Worm (Caenorhabditis elegans) whole organism, L1 larva: ENCODE results near the gene cutl-4.

Experiments used
- fkh-10 ChIP-seq: sonication (generic microtip); optimal IDR thresholded peaks from 2 replicates; lab custom pipeline; 2017; ENCODE audit warnings: missing biosample characterization, missing genetic modification reagents, missing genetic modification characterization
- fos-1 ChIP-seq: fragments of 150-350 bp; optimal IDR thresholded peaks from 2 replicates; lab custom pipeline; 2014; ENCODE audit warnings: missing biosample characterization, missing genetic modification characterization
- nhr-12 ChIP-seq: sonication (generic microtip); optimal IDR thresholded peaks from 2 replicates; lab custom pipeline; 2017; ENCODE audit warnings: missing biosample characterization, missing genetic modification characterization
- skn-1 ChIP-seq: fragments of 150-350 bp; optimal IDR thresholded peaks from 2 replicates; lab custom pipeline; 2014; ENCODE audit warnings: missing biosample characterization, missing genetic modification characterization
- sup-37 ChIP-seq: fragments of 200-800 bp; sonication (Bioruptor generic); optimal IDR thresholded peaks from 2 replicates; lab custom pipeline; 2018; ENCODE audit warnings: mild to moderate bottlenecking, missing genetic modification characterization, missing compliant biosample characterization
- ztf-4 ChIP-seq: fragments of 150-350 bp; optimal IDR thresholded peaks from 2 replicates; lab custom pipeline; 2014; ENCODE audit warnings: missing biosample characterization, missing genetic modification characterization

DNA sequence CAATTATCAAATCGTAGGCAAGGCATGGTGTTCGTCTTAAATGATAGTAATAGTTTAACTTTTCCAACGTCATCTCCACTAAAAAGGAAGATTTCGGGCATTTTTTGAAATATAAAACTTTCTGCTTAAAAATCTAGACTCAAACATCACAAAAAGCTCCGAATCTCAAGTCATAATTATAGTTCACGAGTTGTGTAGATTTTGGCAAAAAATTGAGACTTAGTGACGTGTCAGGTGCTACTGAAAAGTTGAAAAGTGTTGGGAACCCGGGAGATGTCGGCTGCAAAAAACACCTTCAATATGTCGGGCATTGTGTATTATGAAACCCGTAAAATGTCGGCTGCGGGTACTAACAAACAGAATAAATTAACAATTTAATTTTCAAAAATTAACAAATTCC, 43.9 kb downstream of the cutl-4 start, which contains the start of gene Y26G10.1:
- no peak for TF ChIP-seq skn-1
- no peak for TF ChIP-seq fkh-10 (GFP tag; lab: Kevin White, UChicago)
- no peak for TF ChIP-seq fos-1 (tag; lab: Kevin White, UChicago)
- no peak for TF ChIP-seq nhr-12 (tag; lab: Kevin White, UChicago)
- TF ChIP-seq ztf-4 (tag; lab: Kevin White, UChicago) = no peak
- TF ChIP-seq sup-37 (GFP tag; lab: Kevin White, UChicago) = no peak
